Worm (Caenorhabditis elegans) whole organism, L1 larva: ENCODE measurements around the gene mua-6.

Source experiments
- aly-2 ChIP-seq: fragments of 150-350 bp; optimal IDR thresholded peaks from 2 replicates; lab custom pipeline; 2014; ENCODE audit warnings: missing biosample characterization, missing genetic modification characterization
- blmp-1 ChIP-seq: fragments of 150-350 bp; optimal IDR thresholded peaks from 2 replicates; lab custom pipeline; 2014; ENCODE audit warnings: missing biosample characterization, missing genetic modification characterization
- jun-1 ChIP-seq: fragments of 150-350 bp; optimal IDR thresholded peaks from 2 replicates; lab custom pipeline; 2014; ENCODE audit warnings: missing biosample characterization, missing genetic modification reagents, missing genetic modification characterization
- lsy-2 ChIP-seq, 2 experiments: fragments of 150-350 bp; optimal IDR thresholded peaks; 2 replicates each; lab custom pipeline; 2014; ENCODE audit warnings: missing biosample characterization in 2 of 2, missing genetic modification characterization in 2 of 2

- TF ChIP-seq jun-1 (tag; lab: Kevin White, UChicago): no peak
- TF ChIP-seq blmp-1: no peak
- TF ChIP-seq aly-2 (tag; lab: Kevin White, UChicago): no peak
- TF ChIP-seq lsy-2 (tag; optimal IDR thresholded peaks at IDR 0.05; lab: Kevin White, UChicago): no peak
Observed at ce11 chrX:16309705-16310104, 44.2 kb upstream of the mua-6 start.
